Worm (Caenorhabditis elegans): ENCODE results near the gene T28A8.4.

DNA sequence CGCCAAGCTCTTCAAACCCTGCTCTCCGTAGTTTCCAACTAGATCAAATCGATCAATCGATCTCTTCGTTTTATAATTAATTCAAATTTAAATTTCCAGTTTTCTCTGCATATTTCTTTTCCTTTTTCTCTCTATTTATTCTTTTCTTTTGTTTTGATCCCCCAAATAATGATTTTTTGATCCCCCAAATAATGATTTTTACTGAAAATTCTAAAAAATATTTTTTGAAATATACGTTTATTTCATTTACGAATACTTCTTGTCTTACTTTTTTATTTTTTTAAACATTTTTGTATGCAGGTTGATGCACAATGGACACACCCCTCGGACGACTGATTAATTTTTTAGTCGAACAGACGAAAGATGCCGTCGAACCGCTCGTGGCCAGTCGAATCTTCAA is at the start of gene T28A8.4:
- no peak for TF ChIP-seq ceh-36 (tag; optimal IDR thresholded peaks at IDR 0.05)
- no peak for TF ChIP-seq tbx-11 (GFP tag; IDR thresholded peaks at IDR 0.05)
- no peak for TF ChIP-seq ceh-13 (GFP tag; optimal IDR thresholded peaks at IDR 0.05)
- no peak for TF ChIP-seq sea-1 (GFP tag; conservative IDR thresholded peaks at IDR 0.05)
- no peak for TF ChIP-seq F13C5.2 (tag; optimal IDR thresholded peaks at IDR 0.05)
- TF ChIP-seq flt-1 (GFP tag; IDR thresholded peaks at IDR 0.05): no peak
- TF ChIP-seq ets-7 (tag; optimal IDR thresholded peaks at IDR 0.05): no peak
- TF ChIP-seq ama-1 (optimal IDR thresholded peaks at IDR 0.05): no peak
- no peak for TF ChIP-seq tra-4 (tag; optimal IDR thresholded peaks at IDR 0.05)
- TF ChIP-seq hmbx-1 (tag; optimal IDR thresholded peaks at IDR 0.05): no peak
- no peak for TF ChIP-seq B0310.2 (tag; optimal IDR thresholded peaks at IDR 0.05)
